Worm (Caenorhabditis elegans): ENCODE measurements around the gene C14C10.1.

ce11 chrV:12588030-12588429, at the start of gene C14C10.1:
- no peak for TF ChIP-seq ama-1 (optimal IDR thresholded peaks at IDR 0.05)
- TF ChIP-seq unc-130 (GFP tag; optimal IDR thresholded peaks at IDR 0.05): no peak
- TF ChIP-seq madf-5 (GFP tag; IDR thresholded peaks at IDR 0.05): no peak
- no peak for TF ChIP-seq pqm-1 (tag; optimal IDR thresholded peaks at IDR 0.05)
- no peak for TF ChIP-seq mxl-3 (GFP tag; optimal IDR thresholded peaks at IDR 0.05)
- TF ChIP-seq lsy-2 (tag; optimal IDR thresholded peaks at IDR 0.05): no peak

Data from whole organism, L4 larva.